Worm (Caenorhabditis elegans) whole organism, L2 larva: ENCODE measurements around the gene pqn-57.
A peak's percentile ranks its signal among the peaks of the same experiment; 100 is the strongest.

ENCODE experiments used
- C34F6.9 ChIP-seq: fragments of 150-350 bp; optimal IDR thresholded peaks from 2 replicates; lab custom pipeline; 2014; ENCODE audit warnings: missing biosample characterization, missing genetic modification characterization
- F13H6.1 ChIP-seq: sonication (generic microtip); optimal IDR thresholded peaks from 2 replicates; lab custom pipeline; 2016; ENCODE audit warnings: missing genetic modification characterization, missing compliant biosample characterization
- R02D3.7 ChIP-seq: fragments of 150-350 bp; optimal IDR thresholded peaks from 2 replicates; lab custom pipeline; 2014; ENCODE audit warnings: missing biosample characterization, missing genetic modification characterization
- Y55F3AM.14 ChIP-seq: fragments of 200-800 bp; sonication (Bioruptor generic); optimal IDR thresholded peaks from 2 replicates; lab custom pipeline; 2018; ENCODE audit warnings: mild to moderate bottlenecking, missing genetic modification characterization, missing compliant biosample characterization
- alr-1 ChIP-seq: fragments of 150-350 bp; optimal IDR thresholded peaks from 2 replicates; lab custom pipeline; 2014; ENCODE audit warnings: missing biosample characterization, missing genetic modification characterization
- aly-2 ChIP-seq: fragments of 150-350 bp; optimal IDR thresholded peaks from 2 replicates; lab custom pipeline; 2014; ENCODE audit warnings: missing biosample characterization, missing genetic modification characterization
- ama-1 ChIP-seq: fragments of 150-350 bp; optimal IDR thresholded peaks from 2 replicates; lab custom pipeline; 2018; ENCODE audit warnings: inconsistent platforms
- ceh-16 ChIP-seq: fragments of 150-350 bp; optimal IDR thresholded peaks from 2 replicates; lab custom pipeline; 2014; ENCODE audit warnings: missing biosample characterization, missing genetic modification characterization
- ceh-82 ChIP-seq: fragments of 150-350 bp; optimal IDR thresholded peaks from 2 replicates; lab custom pipeline; 2014; ENCODE audit warnings: missing biosample characterization, missing genetic modification characterization
- crh-2 ChIP-seq: sonication (generic microtip); optimal IDR thresholded peaks from 2 replicates; lab custom pipeline; 2017; ENCODE audit warnings: missing biosample characterization, missing genetic modification characterization
- dmd-4 ChIP-seq: sonication (generic microtip); optimal IDR thresholded peaks from 2 replicates; lab custom pipeline; 2017; ENCODE audit warnings: missing biosample characterization, missing genetic modification characterization
- egl-27 ChIP-seq: sonication (generic microtip); optimal IDR thresholded peaks from 3 replicates; lab custom pipeline; 2017; ENCODE audit warnings: missing biosample characterization, missing genetic modification reagents, missing genetic modification characterization
- elt-1 ChIP-seq: fragments of 150-350 bp; optimal IDR thresholded peaks from 2 replicates; lab custom pipeline; 2014; ENCODE audit warnings: missing biosample characterization, missing genetic modification characterization
- fos-1 ChIP-seq: fragments of 150-350 bp; optimal IDR thresholded peaks from 2 replicates; lab custom pipeline; 2014; ENCODE audit warnings: missing biosample characterization, missing genetic modification characterization
- gmeb-1 ChIP-seq: fragments of 150-350 bp; optimal IDR thresholded peaks from 2 replicates; lab custom pipeline; 2014; ENCODE audit warnings: missing biosample characterization, missing genetic modification characterization
- lin-11 ChIP-seq: fragments of 150-350 bp; sonication (generic microtip); optimal IDR thresholded peaks from 2 replicates; lab custom pipeline; 2014; ENCODE audit warnings: missing biosample characterization, missing genetic modification characterization, inconsistent platforms, mixed read lengths
- lin-13 ChIP-seq: fragments of 150-350 bp; optimal IDR thresholded peaks from 2 replicates; lab custom pipeline; 2014; ENCODE audit warnings: missing biosample characterization, missing genetic modification reagents, missing genetic modification characterization
- lin-39 ChIP-seq: fragments of 150-350 bp; optimal IDR thresholded peaks from 2 replicates; lab custom pipeline; 2014; ENCODE audit warnings: missing biosample characterization, missing genetic modification reagents, missing genetic modification characterization
- lsy-2 ChIP-seq, 2 experiments: fragments of 150-350 bp in 1 of 2; sonication (generic microtip) in 1 of 2; optimal IDR thresholded peaks; 2 replicates each; lab custom pipeline; 2014 to 2017; ENCODE audit warnings: missing biosample characterization in 2 of 2, missing genetic modification characterization in 2 of 2
- mab-5 ChIP-seq: fragments of 150-350 bp; optimal IDR thresholded peaks from 2 replicates; lab custom pipeline; 2014; ENCODE audit warnings: missing biosample characterization, missing genetic modification characterization
- mdl-1 ChIP-seq, 2 experiments: fragments of 150-350 bp in 1 of 2; sonication (generic microtip) in 1 of 2; optimal IDR thresholded peaks; 2 replicates each; lab custom pipeline; 2017; ENCODE audit warnings: missing biosample characterization in 2 of 2, missing genetic modification characterization in 2 of 2
- nhr-10 ChIP-seq: sonication (generic microtip); optimal IDR thresholded peaks from 2 replicates; lab custom pipeline; 2017; ENCODE audit warnings: missing biosample characterization, missing genetic modification characterization
- nhr-11 ChIP-seq: fragments of 150-350 bp; optimal IDR thresholded peaks from 2 replicates; lab custom pipeline; 2014; ENCODE audit warnings: missing biosample characterization, missing genetic modification characterization
- nhr-12 ChIP-seq: fragments of 150-350 bp; optimal IDR thresholded peaks from 2 replicates; lab custom pipeline; 2014; ENCODE audit warnings: missing biosample characterization, missing genetic modification characterization
- nhr-129 ChIP-seq: fragments of 150-350 bp; optimal IDR thresholded peaks from 2 replicates; lab custom pipeline; 2014; ENCODE audit warnings: missing biosample characterization, missing genetic modification characterization
- nhr-21 ChIP-seq: fragments of 150-350 bp; optimal IDR thresholded peaks from 2 replicates; lab custom pipeline; 2014; ENCODE audit warnings: missing biosample characterization, missing genetic modification characterization
- nhr-23 ChIP-seq: fragments of 150-350 bp; optimal IDR thresholded peaks from 2 replicates; lab custom pipeline; 2014; ENCODE audit warnings: missing biosample characterization, missing genetic modification reagents, missing genetic modification characterization
- nhr-237 ChIP-seq: fragments of 150-350 bp; optimal IDR thresholded peaks from 2 replicates; lab custom pipeline; 2014; ENCODE audit warnings: missing biosample characterization, missing genetic modification characterization
- nhr-6 ChIP-seq: fragments of 150-350 bp; optimal IDR thresholded peaks from 2 replicates; lab custom pipeline; 2014; ENCODE audit warnings: missing biosample characterization, missing genetic modification characterization
- nhr-77 ChIP-seq: fragments of 150-350 bp; optimal IDR thresholded peaks from 2 replicates; lab custom pipeline; 2014; ENCODE audit warnings: missing biosample characterization, missing genetic modification characterization
- sem-4 ChIP-seq: fragments of 150-350 bp; optimal IDR thresholded peaks from 2 replicates; lab custom pipeline; 2014; ENCODE audit warnings: missing biosample characterization, missing genetic modification reagents, missing genetic modification characterization
- skn-1 ChIP-seq: sonication (generic microtip); optimal IDR thresholded peaks from 2 replicates; lab custom pipeline; 2017; ENCODE audit warnings: missing biosample characterization, missing genetic modification characterization
- sma-3 ChIP-seq: sonication (generic microtip); optimal IDR thresholded peaks from 2 replicates; lab custom pipeline; 2016; ENCODE audit warnings: missing genetic modification reagents, missing genetic modification characterization, missing compliant biosample characterization
- sma-9 ChIP-seq, 2 experiments: fragments of 150-350 bp in 1 of 2; sonication (generic microtip) in 1 of 2; optimal IDR thresholded peaks; 2 replicates each; lab custom pipeline; 2014 to 2016; ENCODE audit warnings: missing genetic modification characterization in 2 of 2, mild to moderate bottlenecking in 1 of 2, missing biosample characterization in 1 of 2, missing compliant biosample characterization in 1 of 2, missing genetic modification reagents in 1 of 2, moderate library complexity in 1 of 2
- snpc-4 ChIP-seq: fragments of 150-350 bp; optimal IDR thresholded peaks from 2 replicates; lab custom pipeline; 2014; ENCODE audit warnings: missing biosample characterization, missing genetic modification characterization
- unc-55 ChIP-seq: fragments of 150-350 bp; sonication (generic microtip); optimal IDR thresholded peaks from 3 replicates; lab custom pipeline; 2014; ENCODE audit warnings: missing biosample characterization, missing genetic modification reagents, missing genetic modification characterization
- zag-1 ChIP-seq: fragments of 150-350 bp; optimal IDR thresholded peaks from 2 replicates; lab custom pipeline; 2014; ENCODE audit warnings: missing biosample characterization, missing genetic modification characterization
- ztf-11 ChIP-seq: sonication (generic microtip); optimal IDR thresholded peaks from 2 replicates; lab custom pipeline; 2017; ENCODE audit warnings: missing biosample characterization, missing genetic modification characterization

pqn-57 gene

ce11 chrX:8320889-8321288, at the start of gene pqn-57:
TSS of gene pqn-57 (minus strand) at chrX:8320989.
- no peak for TF ChIP-seq zag-1
- no peak for TF ChIP-seq mdl-1 (tag; optimal IDR thresholded peaks at IDR 0.05; lab: Kevin White, UChicago)
- no peak for TF ChIP-seq F13H6.1
- no peak for TF ChIP-seq nhr-237 (tag; lab: Kevin White, UChicago)
- TF ChIP-seq nhr-21 (tag; lab: Kevin White, UChicago): no peak
- no peak for TF ChIP-seq mab-5
- no peak for TF ChIP-seq sem-4 (tag; lab: Kevin White, UChicago)

- TF ChIP-seq elt-1 (tag; lab: Kevin White, UChicago): no peak
- peak; percentile 34 for TF ChIP-seq nhr-10
- TF ChIP-seq lin-11 (tag; lab: Kevin White, UChicago): peak; percentile 64
- TF ChIP-seq sma-3 (GFP tag; lab: Kevin White, UChicago): peak; percentile 53
- no peak for TF ChIP-seq R02D3.7 (tag; lab: Kevin White, UChicago)
- TF ChIP-seq fos-1 (tag; lab: Kevin White, UChicago): peak; percentile 86
- TF ChIP-seq aly-2: no peak
- no peak for TF ChIP-seq nhr-23 (tag; lab: Kevin White, UChicago)
- TF ChIP-seq Y55F3AM.14 (GFP tag; lab: Kevin White, UChicago): no peak
- TF ChIP-seq gmeb-1 (tag; lab: Kevin White, UChicago): peak; percentile 77
- no peak for TF ChIP-seq lin-39 (tag; lab: Kevin White, UChicago)
- TF ChIP-seq sem-4 (tag; lab: Kevin White, UChicago): peak; percentile 60
- TF ChIP-seq nhr-12: no peak
- TF ChIP-seq lsy-2 (tag; optimal IDR thresholded peaks at IDR 0.05; lab: Kevin White, UChicago): peak; percentile 63 to 83
- no peak for TF ChIP-seq alr-1 (tag; lab: Kevin White, UChicago)
- no peak for TF ChIP-seq ama-1
- peak; percentile 80 for TF ChIP-seq C34F6.9
- TF ChIP-seq mdl-1 (tag; optimal IDR thresholded peaks at IDR 0.05; lab: Kevin White, UChicago): peak in 1 of 2 experiments; percentile 19
- peak; percentile 36 for TF ChIP-seq nhr-6 (tag; lab: Kevin White, UChicago)
- TF ChIP-seq snpc-4 (tag; lab: Kevin White, UChicago): no peak
- peak; percentile 80 for TF ChIP-seq nhr-129
- peak; percentile 88 for TF ChIP-seq unc-55 (GFP tag; lab: Kevin White, UChicago)
- peak; percentile 78 for TF ChIP-seq egl-27 (tag; lab: Kevin White, UChicago)
- TF ChIP-seq mab-5: peak; percentile 33
- peak; percentile 27 for TF ChIP-seq nhr-21 (tag; lab: Kevin White, UChicago)
- no peak for TF ChIP-seq skn-1 (tag; lab: Kevin White, UChicago)
- TF ChIP-seq F13H6.1: peak; percentile 85
- TF ChIP-seq nhr-237 (tag; lab: Kevin White, UChicago): no peak
- peak; percentile 84 for TF ChIP-seq sma-9 (GFP tag; optimal IDR thresholded peaks at IDR 0.05; lab: Kevin White, UChicago)
- no peak for TF ChIP-seq sma-9 (tag; optimal IDR thresholded peaks at IDR 0.05; lab: Kevin White, UChicago)
- TF ChIP-seq zag-1: peak; percentile 11
- peak; percentile 67 for TF ChIP-seq crh-2 (tag; lab: Kevin White, UChicago)
- TF ChIP-seq ceh-82 (tag; lab: Kevin White, UChicago): peak; percentile 0
- TF ChIP-seq dmd-4 (tag; lab: Kevin White, UChicago): no peak
- peak; percentile 74 for TF ChIP-seq lin-13
Observed at ce11 chrX:8368210-8368609, 47.4 kb upstream of the pqn-57 start.

ce11 chrX:8367553-8367952, 46.8 kb upstream of the pqn-57 start, which contains the start of gene F40B5.2:
TSS of gene F40B5.2 (plus strand) at chrX:8367853.
- TF ChIP-seq nhr-6 (tag; lab: Kevin White, UChicago) (no peak), skn-1 (tag; lab: Kevin White, UChicago) (no peak), crh-2 (tag; lab: Kevin White, UChicago) (no peak), lin-11 (tag; lab: Kevin White, UChicago) (no peak), nhr-11 (tag; lab: Kevin White, UChicago) (no peak), Y55F3AM.14 (GFP tag; lab: Kevin White, UChicago) (no peak), C34F6.9 (no peak), F13H6.1 (no peak)

ce11 chrX:8362379-8362778, 41.6 kb upstream of the pqn-57 start:
- no peak for TF ChIP-seq ztf-11 (tag; lab: Kevin White, UChicago)
- no peak for TF ChIP-seq nhr-77 (tag; lab: Kevin White, UChicago)
- TF ChIP-seq nhr-237 (tag; lab: Kevin White, UChicago): no peak
- TF ChIP-seq mdl-1 (tag; optimal IDR thresholded peaks at IDR 0.05; lab: Kevin White, UChicago): no peak
- TF ChIP-seq aly-2: no peak
- no peak for TF ChIP-seq nhr-23 (tag; lab: Kevin White, UChicago)
- no peak for TF ChIP-seq fos-1 (tag; lab: Kevin White, UChicago)
- TF ChIP-seq lin-11 (tag; lab: Kevin White, UChicago): no peak
- TF ChIP-seq lsy-2 (tag; optimal IDR thresholded peaks at IDR 0.05; lab: Kevin White, UChicago): no peak
- no peak for TF ChIP-seq mab-5
- no peak for TF ChIP-seq ceh-16
- no peak for TF ChIP-seq nhr-129
- no peak for TF ChIP-seq sma-9 (GFP tag; optimal IDR thresholded peaks at IDR 0.05; lab: Kevin White, UChicago)
- no peak for TF ChIP-seq sma-9 (tag; optimal IDR thresholded peaks at IDR 0.05; lab: Kevin White, UChicago)
- TF ChIP-seq egl-27 (tag; lab: Kevin White, UChicago): no peak
- TF ChIP-seq nhr-6 (tag; lab: Kevin White, UChicago): no peak
- TF ChIP-seq R02D3.7 (tag; lab: Kevin White, UChicago): no peak
